Fruit fly (Drosophila melanogaster): ENCODE data around the gene CG18789.

The CG18789 gene

dm6 chr2L:12040510-12040909 is 45.3 kb upstream of the CG18789 start, which contains the start of gene CG6766 (continued):
- TF ChIP-seq HmgZ (tag; optimal IDR thresholded peaks at IDR 0.05) (peak; percentile 64), toy (GFP tag; IDR thresholded peaks at IDR 0.05) (no peak), amos (GFP tag; IDR thresholded peaks at IDR 0.05; ENCODE audit: partially characterized antibody) (no peak; the same call in 1 of the 2 replicates), CG15073 (GFP tag; optimal IDR thresholded peaks at IDR 0.05) (peak; percentile 41), Fer3 (tag; optimal IDR thresholded peaks at IDR 0.05) (no peak), MTF-1 (GFP tag; optimal IDR thresholded peaks at IDR 0.05; ENCODE audit: borderline replicate concordance) (no peak), Xrp1 (GFP tag; IDR thresholded peaks at IDR 0.05) (no peak), nmo (GFP tag; optimal IDR thresholded peaks at IDR 0.05) (peak; percentile 52)

DNA sequence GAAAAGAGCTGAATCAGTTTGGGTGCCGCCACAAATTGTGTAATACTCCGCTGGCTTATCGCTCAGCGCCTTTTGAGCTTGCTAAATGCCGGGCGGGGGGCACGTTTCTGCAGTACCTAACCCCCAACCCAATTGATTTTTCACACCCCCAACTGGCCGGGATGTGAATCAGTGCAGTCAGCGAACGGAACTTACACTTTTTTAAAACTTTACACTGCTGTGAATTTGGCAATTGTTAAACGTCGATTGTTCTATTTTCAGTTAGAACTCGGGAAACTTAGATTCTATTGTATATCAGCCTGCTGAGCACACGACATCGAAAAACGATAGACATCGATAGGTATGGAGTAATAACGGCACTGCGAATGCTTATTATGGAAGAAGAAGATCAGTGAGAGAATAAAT is 42.9 kb upstream of the CG18789 start, which contains the start of gene Tom70:
Gene Tom70, minus strand, starts transcription at position 335 of the 405 bp plus-strand sequence.
- TF ChIP-seq vnd (GFP tag; IDR thresholded peaks at IDR 0.05; ENCODE audit: partially characterized antibody) = peak; percentile 48; the same call in 2 of the 3 replicates
- TF ChIP-seq Max (GFP tag; optimal IDR thresholded peaks at IDR 0.05) = peak; percentile 8
- no peak for TF ChIP-seq slp2 (GFP tag; optimal IDR thresholded peaks at IDR 0.05)
- TF ChIP-seq CG30020 (tag; optimal IDR thresholded peaks at IDR 0.05) = peak; percentile 5
- peak; percentile 72 for TF ChIP-seq YL-1 (GFP tag; optimal IDR thresholded peaks at IDR 0.05)
- peak; percentile 54; the same call in 1 of the 3 replicates for TF ChIP-seq HLH4C (GFP tag; IDR thresholded peaks at IDR 0.05; ENCODE audit: partially characterized antibody)
- TF ChIP-seq crp (GFP tag; optimal IDR thresholded peaks at IDR 0.05) = peak in 1 of 2 experiments; percentile 67
- TF ChIP-seq Med (GFP tag) = peak; percentile 25
- no peak for TF ChIP-seq dpn (GFP tag; optimal IDR thresholded peaks at IDR 0.05)
- TF ChIP-seq sug (tag; optimal IDR thresholded peaks at IDR 0.05) = peak; percentile 88
- peak; percentile 17 for TF ChIP-seq Ets97D (GFP tag; optimal IDR thresholded peaks at IDR 0.05)
- TF ChIP-seq trem (tag; optimal IDR thresholded peaks at IDR 0.05) = peak; percentile 38
- peak; percentile 79 for TF ChIP-seq MESR4 (GFP tag; optimal IDR thresholded peaks at IDR 0.05)
- no peak for TF ChIP-seq Lim3 (GFP tag; IDR thresholded peaks at IDR 0.05)
- no peak for TF ChIP-seq CG11723 (GFP tag; optimal IDR thresholded peaks at IDR 0.05)
- no peak for TF ChIP-seq grn (GFP tag; optimal IDR thresholded peaks at IDR 0.05)
- TF ChIP-seq ato (GFP tag; IDR thresholded peaks at IDR 0.05; ENCODE audit: partially characterized antibody) = 0 out of 2 replicates have a peak, but pooled peaks have one; percentile 21
- peak; percentile 44; the same call in 1 of the 3 replicates for TF ChIP-seq Doc3 (GFP tag; IDR thresholded peaks at IDR 0.05; ENCODE audit: partially characterized antibody)
- no peak for TF ChIP-seq tap (tag; optimal IDR thresholded peaks at IDR 0.05)
- peak; percentile 43 for TF ChIP-seq CG2116 (GFP tag; optimal IDR thresholded peaks at IDR 0.05)
- peak; percentile 61 for TF ChIP-seq Bgb (GFP tag; IDR thresholded peaks at IDR 0.05; ENCODE audit: partially characterized antibody)
- TF ChIP-seq unc-4 (GFP tag; IDR thresholded peaks at IDR 0.05; ENCODE audit: partially characterized antibody) = peak; percentile 58; the same call in 1 of the 2 replicates
- peak; percentile 95 for TF ChIP-seq bigmax (GFP tag; optimal IDR thresholded peaks at IDR 0.05)
- peak; percentile 51 for TF ChIP-seq nerfin-1 (tag; optimal IDR thresholded peaks at IDR 0.05)
- peak; percentile 3 for TF ChIP-seq phol (tag; optimal IDR thresholded peaks at IDR 0.05)
- peak; percentile 57 for TF ChIP-seq CG4617 (GFP tag; optimal IDR thresholded peaks at IDR 0.05; ENCODE audit: borderline replicate concordance)
- TF ChIP-seq CG34422 (GFP tag; IDR thresholded peaks at IDR 0.05) = peak; percentile 75; the same call in 1 of the 3 replicates
- TF ChIP-seq CG42726 (GFP tag; IDR thresholded peaks at IDR 0.05; ENCODE audit: partially characterized antibody) = 0 out of 2 replicates have a peak, but pooled peaks have one; percentile 37
- TF ChIP-seq MBD-R2 (GFP tag; IDR thresholded peaks at IDR 0.05) = peak; percentile 76
- peak; percentile 19 for TF ChIP-seq HmgZ (tag; optimal IDR thresholded peaks at IDR 0.05)
- TF ChIP-seq CG6175 (GFP tag; IDR thresholded peaks at IDR 0.05) = no peak
- 0 out of 3 replicates have a peak, but pooled peaks have one; percentile 30 for TF ChIP-seq Opbp (GFP tag; IDR thresholded peaks at IDR 0.05; ENCODE audit: partially characterized antibody)
- no peak for TF ChIP-seq disco-r (GFP tag; optimal IDR thresholded peaks at IDR 0.05)
- no peak for TF ChIP-seq shn (GFP tag; optimal IDR thresholded peaks at IDR 0.05)
- no peak for TF ChIP-seq maf-S (GFP tag; optimal IDR thresholded peaks at IDR 0.05)
- peak; percentile 36 for TF ChIP-seq Dp (GFP tag; optimal IDR thresholded peaks at IDR 0.05)
- peak in 1 of 2 experiments; percentile 94 for TF ChIP-seq Pdp1 (GFP tag; optimal IDR thresholded peaks at IDR 0.05)
- peak; percentile 63; the same call in 3 of the 4 replicates for TF ChIP-seq Dll (GFP tag; IDR thresholded peaks at IDR 0.05; ENCODE audit: partially characterized antibody)
- TF ChIP-seq Sin3A (optimal IDR thresholded peaks at IDR 0.05) = no peak
- TF ChIP-seq Scr (GFP tag; IDR thresholded peaks at IDR 0.05; ENCODE audit: partially characterized antibody) = peak; percentile 58
